Fruit fly (Drosophila melanogaster) whole organism, embryonic: Measurements from ENCODE around the gene cu.

Experiments used
- ATbp ChIP-seq: fragments of 200-800 bp; sonication (Bioruptor generic); optimal IDR thresholded peaks from 2 replicates; lab custom pipeline; 2017; ENCODE audit warnings: missing biosample characterization, mild to moderate bottlenecking, missing genetic modification characterization, missing genetic modification reagents
- Bgb ChIP-seq: fragments of 200-800 bp; sonication (Bioruptor generic); IDR thresholded peaks from 2 replicates; pipeline ENCODE4 v1.3.6; 2022; ENCODE audit warnings: missing biosample characterization, missing genetic modification characterization; ENCODE audit not compliant: partially characterized antibody
- C15 ChIP-seq: fragments of 200-800 bp; sonication (Bioruptor generic); IDR thresholded peaks from 3 replicates; pipeline ENCODE4 v1.3.6; 2022; ENCODE audit warnings: missing biosample characterization, missing genetic modification characterization
- CG10321 ChIP-seq: fragments of 200-800 bp; sonication (Bioruptor generic); IDR thresholded peaks from 2 replicates; pipeline ENCODE4 v1.3.6; 2022; ENCODE audit warnings: missing biosample characterization, missing genetic modification characterization
- CG10654 ChIP-seq: fragments of 200-800 bp; sonication (Bioruptor generic); optimal IDR thresholded peaks from 2 replicates; lab custom pipeline; 2016; ENCODE audit warnings: missing biosample characterization, missing genetic modification characterization
- CG11247 ChIP-seq: fragments of 200-800 bp; sonication (Bioruptor generic); IDR thresholded peaks from 2 replicates; pipeline ENCODE4 v1.3.6; 2022; ENCODE audit warnings: missing biosample characterization, missing genetic modification characterization
- CG11696 ChIP-seq: fragments of 200-800 bp; sonication (Bioruptor generic); IDR thresholded peaks from 2 replicates; pipeline ENCODE4 v1.3.6; 2022; ENCODE audit warnings: missing biosample characterization, missing genetic modification characterization
- CG12155 ChIP-seq: fragments of 200-800 bp; sonication (Bioruptor generic); optimal IDR thresholded peaks from 3 replicates; lab custom pipeline; 2016; ENCODE audit warnings: missing biosample characterization, missing genetic modification characterization
- CG13424 ChIP-seq: fragments of 200-800 bp; sonication (Bioruptor generic); optimal IDR thresholded peaks from 2 replicates; lab custom pipeline; 2019; ENCODE audit warnings: missing biosample characterization, mild to moderate bottlenecking, missing genetic modification characterization, moderate library complexity
- CG16813 ChIP-seq: fragments of 200-800 bp; sonication (Bioruptor generic); IDR thresholded peaks from 3 replicates; pipeline ENCODE4 v1.3.6; 2022; ENCODE audit warnings: missing biosample characterization, missing genetic modification characterization; ENCODE audit not compliant: partially characterized antibody
- CG17359 ChIP-seq: fragments of 200-800 bp; sonication (Bioruptor generic); optimal IDR thresholded peaks from 3 replicates; lab custom pipeline; 2018; ENCODE audit warnings: missing biosample characterization, mild to moderate bottlenecking, missing genetic modification characterization, moderate library complexity
- CG17802 ChIP-seq: fragments of 200-800 bp; sonication (Bioruptor generic); optimal IDR thresholded peaks from 2 replicates; lab custom pipeline; 2018; ENCODE audit warnings: missing biosample characterization, mild to moderate bottlenecking, missing genetic modification characterization, moderate library complexity
- CG17829 ChIP-seq: fragments of 200-800 bp; optimal IDR thresholded peaks from 2 replicates; lab custom pipeline; 2019; ENCODE audit warnings: missing biosample characterization, mild to moderate bottlenecking, missing genetic modification characterization, moderate library complexity
- CG18619 ChIP-seq: fragments of 200-800 bp; sonication (Bioruptor generic); optimal IDR thresholded peaks from 3 replicates; lab custom pipeline; 2017; ENCODE audit warnings: missing biosample characterization, mild to moderate bottlenecking, missing genetic modification characterization
- CG2116 ChIP-seq: fragments of 200-800 bp; sonication (Bioruptor generic); optimal IDR thresholded peaks from 3 replicates; lab custom pipeline; 2018; ENCODE audit warnings: missing biosample characterization, mild to moderate bottlenecking, missing genetic modification characterization
- CG2120 ChIP-seq: fragments of 200-800 bp; sonication (Bioruptor generic); optimal IDR thresholded peaks from 3 replicates; lab custom pipeline; 2016; ENCODE audit warnings: missing biosample characterization, missing genetic modification characterization
- CG43689 ChIP-seq: fragments of 200-800 bp; sonication (Bioruptor generic); IDR thresholded peaks from 2 replicates; pipeline ENCODE4 v1.3.6; 2022; ENCODE audit warnings: missing biosample characterization, missing genetic modification characterization
- CG7357 ChIP-seq: fragments of 200-800 bp; sonication (Bioruptor generic); IDR thresholded peaks from 3 replicates; pipeline ENCODE4 v1.3.6; 2022; ENCODE audit warnings: missing biosample characterization, missing genetic modification characterization
- CG7963 ChIP-seq: fragments of 200-800 bp; sonication (Bioruptor generic); IDR thresholded peaks from 3 replicates; pipeline ENCODE4 v1.3.6; 2022; ENCODE audit warnings: missing biosample characterization, missing genetic modification characterization; ENCODE audit not compliant: partially characterized antibody
- CG8281 ChIP-seq: fragments of 200-800 bp; sonication (Bioruptor generic); optimal IDR thresholded peaks from 2 replicates; lab custom pipeline; 2018; ENCODE audit warnings: missing biosample characterization, mild to moderate bottlenecking, missing genetic modification characterization, moderate library complexity
- CG9609 ChIP-seq: fragments of 200-800 bp; sonication (Bioruptor generic); optimal IDR thresholded peaks from 3 replicates; lab custom pipeline; 2016; ENCODE audit warnings: missing biosample characterization, missing genetic modification characterization
- CG9727 ChIP-seq: fragments of 200-800 bp; sonication (Bioruptor generic); optimal IDR thresholded peaks from 3 replicates; lab custom pipeline; 2017; ENCODE audit warnings: missing biosample characterization, mild to moderate bottlenecking, missing genetic modification characterization
- CG9817 ChIP-seq: fragments of 200-800 bp; sonication (Bioruptor generic); optimal IDR thresholded peaks from 2 replicates; lab custom pipeline; 2018; ENCODE audit warnings: missing biosample characterization, mild to moderate bottlenecking, missing genetic modification characterization, moderate library complexity
- CHES-1-like ChIP-seq: fragments of 200-800 bp; sonication (Bioruptor generic); optimal IDR thresholded peaks from 2 replicates; lab custom pipeline; 2016; ENCODE audit warnings: missing biosample characterization, missing genetic modification characterization
- CrebB ChIP-seq: fragments of 200-800 bp; sonication (Bioruptor generic); optimal IDR thresholded peaks from 3 replicates; lab custom pipeline; 2018; ENCODE audit warnings: missing biosample characterization, mild to moderate bottlenecking, missing genetic modification characterization
- Dfd ChIP-seq, 2 experiments: fragments of >200 bp; optimal IDR thresholded peaks; 2 replicates each; lab custom pipeline; 2017; ENCODE audit warnings: missing biosample characterization in 2 of 2, missing genetic modification characterization in 2 of 2
- Dip2 ChIP-seq: fragments of 200-800 bp; sonication (Bioruptor generic); IDR thresholded peaks from 2 replicates; pipeline ENCODE4 v1.3.6; 2022; ENCODE audit warnings: missing biosample characterization, missing genetic modification characterization
- Dll ChIP-seq: fragments of 200-800 bp; sonication (Bioruptor generic); IDR thresholded peaks from 4 replicates; pipeline ENCODE4 v1.3.6; 2022; ENCODE audit warnings: missing biosample characterization, missing genetic modification characterization; ENCODE audit not compliant: partially characterized antibody
- Fer1 ChIP-seq: fragments of 200-800 bp; sonication (Bioruptor generic); optimal IDR thresholded peaks from 2 replicates; lab custom pipeline; 2017; ENCODE audit warnings: missing biosample characterization, mild to moderate bottlenecking, missing genetic modification characterization
- H15 ChIP-seq: fragments of 200-800 bp; sonication (Bioruptor generic); IDR thresholded peaks from 3 replicates; pipeline ENCODE4 v1.3.6; 2022; ENCODE audit warnings: missing biosample characterization, missing genetic modification characterization
- HLH4C ChIP-seq: fragments of 200-800 bp; sonication (Bioruptor generic); IDR thresholded peaks from 3 replicates; pipeline ENCODE4 v1.3.6; 2022; ENCODE audit warnings: missing biosample characterization, missing genetic modification characterization; ENCODE audit not compliant: partially characterized antibody
- Hand ChIP-seq: fragments of 200-800 bp; sonication (Bioruptor generic); optimal IDR thresholded peaks from 2 replicates; lab custom pipeline; 2017; ENCODE audit warnings: mild to moderate bottlenecking, missing biosample characterization, missing genetic modification reagents, missing genetic modification characterization
- Mrtf ChIP-seq: fragments of 200-800 bp; sonication (Bioruptor generic); IDR thresholded peaks from 3 replicates; pipeline ENCODE4 v1.3.6; 2022; ENCODE audit warnings: missing biosample characterization, missing genetic modification characterization
- NC2α ChIP-seq: fragments of 200-800 bp; sonication (Bioruptor generic); optimal IDR thresholded peaks from 2 replicates; lab custom pipeline; 2016; ENCODE audit warnings: missing biosample characterization, missing genetic modification characterization
- Six4 ChIP-seq: fragments of 200-800 bp; sonication (Bioruptor generic); optimal IDR thresholded peaks from 2 replicates; lab custom pipeline; 2016; ENCODE audit warnings: missing biosample characterization, missing genetic modification characterization
- Xbp1 ChIP-seq: fragments of 200-800 bp; sonication (Bioruptor generic); optimal IDR thresholded peaks from 3 replicates; lab custom pipeline; 2016; ENCODE audit warnings: missing biosample characterization, mild to moderate bottlenecking, missing genetic modification characterization
- ap ChIP-seq: fragments of 200-800 bp; sonication (Bioruptor generic); IDR thresholded peaks from 2 replicates; pipeline ENCODE4 v1.3.6; 2022; ENCODE audit warnings: missing biosample characterization, missing genetic modification characterization
- bcd ChIP-seq: fragments of 200-800 bp; sonication (Bioruptor generic); optimal IDR thresholded peaks from 2 replicates; lab custom pipeline; 2017; ENCODE audit warnings: missing biosample characterization, mild to moderate bottlenecking, missing genetic modification characterization
- hbn ChIP-seq: fragments of 200-800 bp; sonication (Bioruptor generic); IDR thresholded peaks from 2 replicates; pipeline ENCODE4 v1.3.6; 2022; ENCODE audit warnings: missing biosample characterization, missing genetic modification characterization; ENCODE audit not compliant: partially characterized antibody
- her ChIP-seq: fragments of 200-800 bp; sonication (Bioruptor generic); optimal IDR thresholded peaks from 2 replicates; lab custom pipeline; 2016; ENCODE audit warnings: missing biosample characterization, missing genetic modification characterization
- jing ChIP-seq: fragments of 200-800 bp; sonication (Bioruptor generic); optimal IDR thresholded peaks from 2 replicates; lab custom pipeline; 2018; ENCODE audit warnings: missing biosample characterization, mild to moderate bottlenecking, missing genetic modification characterization
- nom ChIP-seq: fragments of 200-800 bp; sonication (Bioruptor generic); optimal IDR thresholded peaks from 2 replicates; lab custom pipeline; 2017; ENCODE audit warnings: missing biosample characterization, missing genetic modification characterization, mild to moderate bottlenecking, moderate library complexity, missing genetic modification reagents
- pfk ChIP-seq: fragments of 200-800 bp; sonication (Bioruptor generic); optimal IDR thresholded peaks from 2 replicates; lab custom pipeline; 2018; ENCODE audit warnings: missing biosample characterization, mild to moderate bottlenecking, missing genetic modification characterization, moderate library complexity
- shn ChIP-seq: fragments of 200-800 bp; sonication (Bioruptor generic); optimal IDR thresholded peaks from 3 replicates; lab custom pipeline; 2016; ENCODE audit warnings: missing biosample characterization, missing genetic modification characterization
- so ChIP-seq: fragments of 200-800 bp; sonication (Bioruptor generic); IDR thresholded peaks from 3 replicates; pipeline ENCODE4 v1.3.6; 2022; ENCODE audit warnings: missing biosample characterization, missing genetic modification characterization
- stc ChIP-seq: fragments of 200-800 bp; sonication (Bioruptor generic); IDR thresholded peaks from 2 replicates; pipeline ENCODE4 v1.3.6; 2022; ENCODE audit warnings: missing biosample characterization, missing genetic modification characterization
- tio ChIP-seq: fragments of 200-800 bp; sonication (Bioruptor generic); optimal IDR thresholded peaks from 2 replicates; lab custom pipeline; 2017; ENCODE audit warnings: missing biosample characterization, missing genetic modification characterization, inconsistent platforms
- tx ChIP-seq: fragments of 200-800 bp; sonication (Bioruptor generic); optimal IDR thresholded peaks from 2 replicates; lab custom pipeline; 2016; ENCODE audit warnings: missing biosample characterization, missing genetic modification characterization
- vvl ChIP-seq: fragments of 200-800 bp; sonication (Bioruptor generic); IDR thresholded peaks from 2 replicates; pipeline ENCODE4 v1.3.6; 2022; ENCODE audit warnings: missing biosample characterization, missing genetic modification characterization
- wor ChIP-seq: fragments of 200-800 bp; sonication (Bioruptor generic); IDR thresholded peaks from 2 replicates; pipeline ENCODE4 v1.3.6; 2022; ENCODE audit warnings: missing biosample characterization, missing genetic modification characterization

The cu gene

dm6 chr3R:11216156-11216630, 18.8 kb downstream of the cu start, which contains the start of the genes RpS25 and CG4820 (continued):
- TF ChIP-seq CG18619: peak; percentile 95
- TF ChIP-seq CG10654: peak; percentile 90
- peak; percentile 89 for TF ChIP-seq CG17829 (tag; lab: Kevin White, UChicago)
- TF ChIP-seq shn (GFP tag; lab: Kevin White, UChicago): peak; percentile 94
- 0 out of 3 replicates have a peak, but pooled peaks have one; percentile 31 for TF ChIP-seq CG7357
- TF ChIP-seq Mrtf: peak; percentile 82
- peak; percentile 81; the same call in 2 of the 3 replicates for TF ChIP-seq H15 (GFP tag; lab: Robert Waterston, UW)
- peak; percentile 54 for TF ChIP-seq CG10321 (GFP tag; lab: Robert Waterston, UW)
- peak; percentile 79 for TF ChIP-seq CG43689 (GFP tag; lab: Robert Waterston, UW)
- TF ChIP-seq Xbp1 (GFP tag; lab: Kevin White, UChicago): peak; percentile 89
- peak; percentile 71 for TF ChIP-seq ap (GFP tag; lab: Robert Waterston, UW)
- peak; percentile 90 for TF ChIP-seq nom
- TF ChIP-seq Fer1 (GFP tag; lab: Kevin White, UChicago): peak; percentile 96
- peak; percentile 94 for TF ChIP-seq CHES-1-like (GFP tag; lab: Kevin White, UChicago)
- TF ChIP-seq CrebB: peak; percentile 97
- TF ChIP-seq stc (GFP tag; lab: Robert Waterston, UW): peak; percentile 79
- TF ChIP-seq jing (GFP tag; lab: Kevin White, UChicago): peak; percentile 78
- TF ChIP-seq CG9609: peak; percentile 89
- peak; percentile 76 for TF ChIP-seq HLH4C (GFP tag; lab: Robert Waterston, UW)
- peak; percentile 87 for TF ChIP-seq ATbp (GFP tag; lab: Kevin White, UChicago)
- no peak for TF ChIP-seq Dfd (GFP tag; optimal IDR thresholded peaks at IDR 0.05; lab: Kevin White, UChicago)
- peak; percentile 82 for TF ChIP-seq CG17802 (tag; lab: Kevin White, UChicago)
- TF ChIP-seq CG11247 (GFP tag; lab: Robert Waterston, UW): peak; percentile 83
- peak; percentile 42 for TF ChIP-seq CG11696 (GFP tag; lab: Robert Waterston, UW)
- TF ChIP-seq CG16813: peak; percentile 87
- TF ChIP-seq Hand (GFP tag; lab: Kevin White, UChicago): peak; percentile 81
- peak; percentile 57; the same call in 1 of the 3 replicates for TF ChIP-seq C15 (GFP tag; lab: Robert Waterston, UW)
- TF ChIP-seq wor (GFP tag; lab: Robert Waterston, UW): 0 out of 2 replicates have a peak, but pooled peaks have one; percentile 44
- peak; percentile 85 for TF ChIP-seq Bgb (GFP tag; lab: Robert Waterston, UW)
- peak; percentile 78 for TF ChIP-seq CG2120
- peak; percentile 84 for TF ChIP-seq NC2α
- TF ChIP-seq tx (GFP tag; lab: Kevin White, UChicago): peak; percentile 80
- TF ChIP-seq CG17359 (tag; lab: Kevin White, UChicago): peak; percentile 86
- TF ChIP-seq so (GFP tag; lab: Robert Waterston, UW): peak; percentile 85
- peak; percentile 83 for TF ChIP-seq hbn (GFP tag; lab: Robert Waterston, UW)
- peak; percentile 93 for TF ChIP-seq Dll
- TF ChIP-seq bcd (GFP tag; lab: Kevin White, UChicago): peak; percentile 96
- peak; percentile 85 for TF ChIP-seq CG9817
- no peak for TF ChIP-seq tio (GFP tag; lab: Kevin White, UChicago)
- peak; percentile 72 for TF ChIP-seq CG8281 (tag; lab: Kevin White, UChicago)
- peak; percentile 91 for TF ChIP-seq her
- TF ChIP-seq CG12155 (GFP tag; lab: Kevin White, UChicago): peak; percentile 68
- TF ChIP-seq CG9727 (GFP tag; lab: Kevin White, UChicago): peak; percentile 95
- TF ChIP-seq vvl (GFP tag; lab: Robert Waterston, UW): peak; percentile 91
- peak; percentile 84 for TF ChIP-seq CG13424 (tag; lab: Kevin White, UChicago)
- TF ChIP-seq pfk (GFP tag; lab: Kevin White, UChicago): peak; percentile 84
- TF ChIP-seq CG2116 (GFP tag; lab: Kevin White, UChicago): peak; percentile 95
- TF ChIP-seq Six4 (GFP tag; lab: Kevin White, UChicago): peak; percentile 71
- peak; percentile 69; the same call in 1 of the 3 replicates for TF ChIP-seq CG7963
- TF ChIP-seq Dip2: no peak
